Fruit fly (Drosophila melanogaster): Measurements from ENCODE around the gene Max.

- TF ChIP-seq Hnf4 (GFP tag; optimal IDR thresholded peaks at IDR 0.05): no peak
- no peak for TF ChIP-seq Abd-B (GFP tag; optimal IDR thresholded peaks at IDR 0.05)
- no peak for TF ChIP-seq brk (GFP tag; optimal IDR thresholded peaks at IDR 0.05)
- no peak for TF ChIP-seq CG9705 (GFP tag; optimal IDR thresholded peaks at IDR 0.05)
- TF ChIP-seq tai (GFP tag; optimal IDR thresholded peaks at IDR 0.05): peak; percentile 61
These were observed 30.8 kb upstream of the Max start for dm6 chr3L:19294613-19295299.
